Fruit fly (Drosophila melanogaster) whole organism, embryonic: ENCODE data around the gene Sec22.

ENCODE experiments used
- Bgb ChIP-seq: fragments of 200-800 bp; sonication (Bioruptor generic); IDR thresholded peaks from 2 replicates; pipeline ENCODE4 v1.3.6; 2022; ENCODE audit warnings: missing biosample characterization, missing genetic modification characterization; ENCODE audit not compliant: partially characterized antibody
- CG10209 ChIP-seq: fragments of 200-800 bp; sonication (Bioruptor generic); optimal IDR thresholded peaks from 3 replicates; lab custom pipeline; 2017; ENCODE audit warnings: missing biosample characterization, mild to moderate bottlenecking, missing genetic modification characterization, missing genetic modification reagents
- CG10979 ChIP-seq: fragments of 200-800 bp; sonication (Bioruptor generic); optimal IDR thresholded peaks from 2 replicates; lab custom pipeline; 2018; ENCODE audit warnings: missing biosample characterization, mild to moderate bottlenecking, missing genetic modification characterization, moderate library complexity
- CG14014 ChIP-seq: fragments of 200-800 bp; sonication (Bioruptor generic); IDR thresholded peaks from 2 replicates; pipeline ENCODE4 v1.3.6; 2022; ENCODE audit warnings: missing biosample characterization, missing genetic modification characterization
- CG14860 ChIP-seq: fragments of 200-800 bp; sonication (Bioruptor generic); IDR thresholded peaks from 3 replicates; pipeline ENCODE4 v1.3.6; 2022; ENCODE audit warnings: missing biosample characterization, missing genetic modification characterization; ENCODE audit not compliant: partially characterized antibody
- CG15601 ChIP-seq: fragments of 200-800 bp; sonication (Bioruptor generic); optimal IDR thresholded peaks from 3 replicates; lab custom pipeline; 2019; ENCODE audit warnings: missing biosample characterization, mild to moderate bottlenecking, missing genetic modification characterization, moderate library complexity
- CG17912 ChIP-seq: fragments of 200-800 bp; sonication (Bioruptor generic); optimal IDR thresholded peaks from 2 replicates; lab custom pipeline; 2018; ENCODE audit warnings: missing biosample characterization, mild to moderate bottlenecking, missing genetic modification characterization
- CG2129 ChIP-seq: fragments of 200-800 bp; sonication (Bioruptor generic); IDR thresholded peaks from 2 replicates; pipeline ENCODE4 v1.3.6; 2022; ENCODE audit warnings: missing biosample characterization, missing genetic modification characterization; ENCODE audit not compliant: partially characterized antibody
- CG34376 ChIP-seq: fragments of 200-800 bp; sonication (Bioruptor generic); optimal IDR thresholded peaks from 2 replicates; lab custom pipeline; 2018; ENCODE audit warnings: missing biosample characterization, mild to moderate bottlenecking, missing genetic modification characterization
- CG3838 ChIP-seq: fragments of 200-800 bp; sonication (Bioruptor generic); optimal IDR thresholded peaks from 3 replicates; lab custom pipeline; 2016; ENCODE audit warnings: missing biosample characterization, missing genetic modification characterization
- CG4617 ChIP-seq: fragments of 200-800 bp; sonication (Bioruptor generic); optimal IDR thresholded peaks from 3 replicates; lab custom pipeline; 2016; ENCODE audit warnings: missing biosample characterization, missing genetic modification characterization, borderline replicate concordance
- CG7271 ChIP-seq: fragments of 200-800 bp; sonication (Bioruptor generic); optimal IDR thresholded peaks from 2 replicates; lab custom pipeline; 2018; ENCODE audit warnings: missing biosample characterization, mild to moderate bottlenecking, missing genetic modification characterization, moderate library complexity
- CG8281 ChIP-seq: fragments of 200-800 bp; sonication (Bioruptor generic); optimal IDR thresholded peaks from 2 replicates; lab custom pipeline; 2018; ENCODE audit warnings: missing biosample characterization, mild to moderate bottlenecking, missing genetic modification characterization, moderate library complexity
- CG8388 ChIP-seq: fragments of 200-800 bp; sonication (Bioruptor generic); optimal IDR thresholded peaks from 2 replicates; lab custom pipeline; 2019; ENCODE audit warnings: missing biosample characterization, mild to moderate bottlenecking, missing genetic modification characterization, moderate library complexity
- CG9932 ChIP-seq: fragments of 200-800 bp; sonication (Bioruptor generic); IDR thresholded peaks from 2 replicates; pipeline ENCODE4 v1.3.6; 2022; ENCODE audit warnings: missing biosample characterization, missing genetic modification characterization
- CkIIα-i1 ChIP-seq: fragments of 200-800 bp; sonication (Bioruptor generic); IDR thresholded peaks from 2 replicates; pipeline ENCODE4 v1.3.6; 2022; ENCODE audit warnings: missing biosample characterization, missing genetic modification characterization
- CrebB ChIP-seq: fragments of 200-800 bp; sonication (Bioruptor generic); optimal IDR thresholded peaks from 3 replicates; lab custom pipeline; 2018; ENCODE audit warnings: missing biosample characterization, mild to moderate bottlenecking, missing genetic modification characterization
- Dip3 ChIP-seq: fragments of 200-800 bp; sonication (Bioruptor generic); optimal IDR thresholded peaks from 3 replicates; lab custom pipeline; 2016; ENCODE audit warnings: missing biosample characterization, missing genetic modification characterization
- Ets65A ChIP-seq: fragments of 200-800 bp; sonication (Bioruptor generic); peaks from one replicate; lab custom pipeline; 2016; ENCODE audit warnings: missing biosample characterization, missing genetic modification characterization
- GATAe ChIP-seq: fragments of 200-800 bp; sonication (Bioruptor generic); conservative IDR thresholded peaks from 2 replicates; pipeline ENCODE4 v1.3.6; 2022; ENCODE audit warnings: missing biosample characterization, missing genetic modification characterization
- HmgZ ChIP-seq: fragments of 200-800 bp; sonication (Bioruptor generic); optimal IDR thresholded peaks from 2 replicates; lab custom pipeline; 2018; ENCODE audit warnings: missing biosample characterization, mild to moderate bottlenecking, missing genetic modification characterization
- Hr3 ChIP-seq: fragments of 200-800 bp; sonication (Bioruptor generic); optimal IDR thresholded peaks from 3 replicates; lab custom pipeline; 2016; ENCODE audit warnings: missing biosample characterization, missing genetic modification characterization
- Hsf ChIP-seq: fragments of 200-800 bp; sonication (Bioruptor generic); optimal IDR thresholded peaks from 3 replicates; lab custom pipeline; 2016; ENCODE audit warnings: missing biosample characterization, missing genetic modification characterization
- Sry-β ChIP-seq: fragments of 200-800 bp; sonication (Bioruptor generic); optimal IDR thresholded peaks from 2 replicates; lab custom pipeline; 2018; ENCODE audit warnings: missing biosample characterization, mild to moderate bottlenecking, missing genetic modification characterization, moderate library complexity
- Ssrp ChIP-seq: fragments of 200-800 bp; sonication (Bioruptor generic); optimal IDR thresholded peaks from 2 replicates; lab custom pipeline; 2018; ENCODE audit warnings: missing biosample characterization, mild to moderate bottlenecking, missing genetic modification characterization, moderate library complexity
- ash1 ChIP-seq: fragments of 200-800 bp; sonication (Bioruptor generic); optimal IDR thresholded peaks from 2 replicates; lab custom pipeline; 2018; ENCODE audit warnings: missing biosample characterization, mild to moderate bottlenecking, missing genetic modification characterization
- cad ChIP-seq: fragments of >200 bp; optimal IDR thresholded peaks from 2 replicates; lab custom pipeline; 2017; ENCODE audit warnings: missing biosample characterization, missing genetic modification characterization
- ci ChIP-seq: fragments of 200-800 bp; sonication (Bioruptor generic); IDR thresholded peaks from 3 replicates; pipeline ENCODE4 v1.3.6; 2022; ENCODE audit warnings: missing biosample characterization, missing genetic modification characterization
- croc ChIP-seq: fragments of 200-800 bp; sonication (Bioruptor generic); conservative IDR thresholded peaks from 3 replicates; pipeline ENCODE4 v1.3.6; 2022; ENCODE audit warnings: missing biosample characterization, missing genetic modification characterization
- cwo ChIP-seq: fragments of 200-800 bp; sonication (Bioruptor generic); optimal IDR thresholded peaks from 3 replicates; lab custom pipeline; 2017; ENCODE audit warnings: missing biosample characterization, missing genetic modification characterization, mild to moderate bottlenecking, moderate library complexity, missing genetic modification reagents
- dan ChIP-seq: fragments of 200-800 bp; sonication (Bioruptor generic); IDR thresholded peaks from 2 replicates; pipeline ENCODE4 v1.3.6; 2022; ENCODE audit warnings: missing biosample characterization, missing genetic modification characterization
- fd64A ChIP-seq: fragments of 200-800 bp; sonication (Bioruptor generic); optimal IDR thresholded peaks from 3 replicates; lab custom pipeline; 2018; ENCODE audit warnings: missing biosample characterization, mild to moderate bottlenecking, missing genetic modification characterization
- ftz-f1 ChIP-seq: fragments of 200-800 bp; sonication (Bioruptor generic); optimal IDR thresholded peaks from 2 replicates; lab custom pipeline; 2016; ENCODE audit warnings: missing biosample characterization, missing genetic modification characterization
- gfzf ChIP-seq: fragments of 200-800 bp; sonication (Bioruptor generic); optimal IDR thresholded peaks from 2 replicates; lab custom pipeline; 2016; ENCODE audit warnings: missing biosample characterization, mild to moderate bottlenecking, missing genetic modification characterization, moderate library complexity
- h ChIP-seq: fragments of >200 bp; optimal IDR thresholded peaks from 2 replicates; lab custom pipeline; 2017
- ham ChIP-seq: fragments of 200-800 bp; sonication (Bioruptor generic); IDR thresholded peaks from 2 replicates; pipeline ENCODE4 v1.3.6; 2022; ENCODE audit warnings: missing biosample characterization, missing genetic modification characterization
- hkb ChIP-seq, 2 experiments: fragments of 200-800 bp in 1 of 2; fragments of >200 bp in 1 of 2; sonication (Bioruptor generic) in 1 of 2; IDR thresholded peaks in 1 of 2; optimal IDR thresholded peaks in 1 of 2; 2 replicates each; pipeline versions ENCODE4 v1.3.6 to Lab custom; 2017 to 2022; ENCODE audit warnings: missing biosample characterization in 1 of 2, missing genetic modification characterization in 1 of 2
- ken ChIP-seq: fragments of 200-800 bp; sonication (Bioruptor generic); IDR thresholded peaks from 3 replicates; pipeline ENCODE4 v1.3.6; 2022; ENCODE audit warnings: missing biosample characterization, missing genetic modification characterization
- lmd ChIP-seq: fragments of 200-800 bp; sonication (Bioruptor generic); IDR thresholded peaks from 2 replicates; pipeline ENCODE4 v1.3.6; 2022; ENCODE audit warnings: missing biosample characterization, missing genetic modification characterization
- lola ChIP-seq, 3 experiments: fragments of >200 bp in 2 of 3; fragments of 200-800 bp in 1 of 3; sonication (Bioruptor generic) in 1 of 3; optimal IDR thresholded peaks; 2 replicates each; lab custom pipeline; 2017 to 2019; ENCODE audit warnings: missing biosample characterization in 3 of 3, missing genetic modification characterization in 3 of 3, mild to moderate bottlenecking in 1 of 3, moderate library complexity in 1 of 3
- nerfin-2 ChIP-seq: fragments of 200-800 bp; sonication (Bioruptor generic); IDR thresholded peaks from 2 replicates; pipeline ENCODE4 v1.3.6; 2022; ENCODE audit warnings: missing biosample characterization, missing genetic modification characterization; ENCODE audit not compliant: partially characterized antibody
- phol ChIP-seq: fragments of 200-800 bp; sonication (Bioruptor generic); optimal IDR thresholded peaks from 3 replicates; lab custom pipeline; 2018; ENCODE audit warnings: missing biosample characterization, mild to moderate bottlenecking, missing genetic modification characterization, moderate library complexity
- pita ChIP-seq: fragments of 200-800 bp; sonication (Bioruptor generic); optimal IDR thresholded peaks from 2 replicates; lab custom pipeline; 2017; ENCODE audit warnings: missing biosample characterization, mild to moderate bottlenecking, missing genetic modification characterization
- pros ChIP-seq: fragments of 200-800 bp; sonication (Bioruptor generic); optimal IDR thresholded peaks from 3 replicates; lab custom pipeline; 2019; ENCODE audit warnings: missing biosample characterization, mild to moderate bottlenecking, missing genetic modification characterization, moderate library complexity
- unpg ChIP-seq: fragments of 200-800 bp; sonication (Bioruptor generic); optimal IDR thresholded peaks from 3 replicates; lab custom pipeline; 2018; ENCODE audit warnings: missing biosample characterization, mild to moderate bottlenecking, missing genetic modification characterization, moderate library complexity
- vnd ChIP-seq: fragments of 200-800 bp; sonication (Bioruptor generic); IDR thresholded peaks from 3 replicates; pipeline ENCODE4 v1.3.6; 2022; ENCODE audit warnings: missing biosample characterization, missing genetic modification characterization; ENCODE audit not compliant: partially characterized antibody
- vvl ChIP-seq: fragments of 200-800 bp; sonication (Bioruptor generic); IDR thresholded peaks from 2 replicates; pipeline ENCODE4 v1.3.6; 2022; ENCODE audit warnings: missing biosample characterization, missing genetic modification characterization
- zen ChIP-seq: fragments of 200-800 bp; sonication (Bioruptor generic); optimal IDR thresholded peaks from 3 replicates; lab custom pipeline; 2018; ENCODE audit warnings: missing biosample characterization, mild to moderate bottlenecking, missing genetic modification characterization, moderate library complexity

Sec22 gene

DNA sequence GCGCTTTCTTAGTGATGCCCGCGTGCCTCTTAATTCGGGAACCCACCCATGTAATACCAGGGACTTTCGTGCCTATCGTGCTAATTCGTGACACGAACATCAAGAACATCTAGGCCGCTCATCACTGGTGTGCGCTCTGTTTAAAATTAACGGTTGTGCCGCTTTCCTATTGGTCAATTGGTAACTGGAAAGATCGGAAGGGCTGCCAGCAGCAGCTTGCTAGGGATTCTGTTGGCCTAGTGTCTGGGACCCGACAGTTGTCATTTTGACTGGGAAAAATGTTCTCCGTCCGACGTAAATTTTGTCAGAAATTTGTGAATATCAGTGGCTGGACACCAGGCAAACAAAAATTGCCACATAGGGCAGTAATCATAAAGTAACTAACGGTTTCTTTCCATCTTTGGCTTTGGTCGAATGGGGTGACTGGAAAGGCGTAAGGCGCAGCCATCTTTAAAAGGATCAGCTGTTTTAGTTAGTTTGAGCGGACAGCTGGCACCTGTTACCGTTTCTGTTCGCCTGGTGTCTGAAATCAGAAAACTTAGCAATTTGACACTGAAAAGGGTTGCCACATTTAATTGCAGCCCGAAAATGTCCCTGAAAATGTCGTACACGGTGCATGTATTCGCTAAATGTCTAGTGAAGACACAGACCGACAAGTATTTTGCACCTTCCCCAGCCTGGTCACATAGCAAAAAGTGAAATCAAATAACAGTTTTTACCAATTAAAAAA lies 46.8 kb upstream of the Sec22 start, which contains the start of gene CG5273 (continued):
- TF ChIP-seq CG15601: peak; percentile 25
- peak; percentile 25 for TF ChIP-seq unpg (GFP tag; lab: Kevin White, UChicago)
- TF ChIP-seq CG8281: no peak
- TF ChIP-seq CG4617 (GFP tag; lab: Kevin White, UChicago): peak; percentile 44
- peak; percentile 96 for TF ChIP-seq ftz-f1
- TF ChIP-seq GATAe (GFP tag; lab: Robert Waterston, UW): no peak
- TF ChIP-seq zen: peak; percentile 38
- TF ChIP-seq CG17912 (GFP tag; lab: Kevin White, UChicago): peak; percentile 6
- TF ChIP-seq Dip3 (GFP tag; lab: Kevin White, UChicago): no peak
- TF ChIP-seq CG8388 (GFP tag; lab: Kevin White, UChicago): no peak
- peak; percentile 91 for TF ChIP-seq CG14860 (GFP tag; lab: Robert Waterston, UW)
- no peak for TF ChIP-seq ham (GFP tag; lab: Robert Waterston, UW)
- peak; percentile 98 for TF ChIP-seq gfzf (GFP tag; lab: Kevin White, UChicago)
- peak; percentile 6 for TF ChIP-seq cwo (GFP tag; lab: Kevin White, UChicago)
- peak; percentile 28 for TF ChIP-seq Ets65A (GFP tag; lab: Kevin White, UChicago)
- TF ChIP-seq cad (GFP tag; lab: Kevin White, UChicago): peak; percentile 54
- TF ChIP-seq croc (GFP tag; lab: Robert Waterston, UW): no peak
- TF ChIP-seq fd64A (GFP tag; lab: Kevin White, UChicago): no peak
- peak; percentile 91 for TF ChIP-seq Bgb (GFP tag; lab: Robert Waterston, UW)
- TF ChIP-seq CG10979 (tag; lab: Kevin White, UChicago): no peak
- TF ChIP-seq lola (GFP tag; optimal IDR thresholded peaks at IDR 0.05; lab: Kevin White, UChicago): no peak
- no peak for TF ChIP-seq hkb (optimal IDR thresholded peaks at IDR 0.05; lab: Kevin White, UChicago)
- no peak; the same call in 1 of the 2 replicates for TF ChIP-seq hkb (GFP tag; IDR thresholded peaks at IDR 0.05; lab: Robert Waterston, UW)
- peak; percentile 74 for TF ChIP-seq nerfin-2
- peak; percentile 94 for TF ChIP-seq phol (tag; lab: Kevin White, UChicago)
- no peak for TF ChIP-seq CkIIα-i1 (GFP tag; lab: Robert Waterston, UW)
- no peak for TF ChIP-seq Hr3 (GFP tag; lab: Kevin White, UChicago)
- TF ChIP-seq vnd (GFP tag; lab: Robert Waterston, UW): peak; percentile 89
- TF ChIP-seq ci (GFP tag; lab: Robert Waterston, UW): peak; percentile 44; the same call in 2 of the 3 replicates
- TF ChIP-seq ken: 0 out of 3 replicates have a peak, but pooled peaks have one; percentile 24
- no peak for TF ChIP-seq ash1 (GFP tag; lab: Kevin White, UChicago)
- peak; percentile 99 for TF ChIP-seq CG2129 (GFP tag; lab: Robert Waterston, UW)
- TF ChIP-seq HmgZ: peak; percentile 53
- TF ChIP-seq lmd (GFP tag; lab: Robert Waterston, UW): peak; percentile 8; the same call in 1 of the 2 replicates
- TF ChIP-seq CG14014: peak; percentile 25; the same call in 1 of the 2 replicates
- TF ChIP-seq dan (GFP tag; lab: Robert Waterston, UW): no peak
- TF ChIP-seq pros: peak; percentile 98
- peak; percentile 1 for TF ChIP-seq CG10209 (GFP tag; lab: Kevin White, UChicago)
- no peak for TF ChIP-seq CG3838 (GFP tag; lab: Kevin White, UChicago)
- TF ChIP-seq h (lab: Kevin White, UChicago): no peak
- TF ChIP-seq vvl (GFP tag; lab: Robert Waterston, UW): peak; percentile 34
- peak; percentile 38 for TF ChIP-seq CrebB (tag; lab: Kevin White, UChicago)
- TF ChIP-seq Hsf (GFP tag; lab: Kevin White, UChicago): no peak
- TF ChIP-seq CG9932 (GFP tag; lab: Robert Waterston, UW): peak; percentile 70
- TF ChIP-seq Sry-β: peak; percentile 95
- peak; percentile 94 for TF ChIP-seq pita
- peak; percentile 80 for TF ChIP-seq CG34376 (GFP tag; lab: Kevin White, UChicago)
- no peak for TF ChIP-seq Ssrp (tag; lab: Kevin White, UChicago)
- TF ChIP-seq CG7271 (tag; lab: Kevin White, UChicago): no peak
